Worm (Caenorhabditis elegans) whole organism, late embryonic: ENCODE data around the gene pgl-2.

Experiments
- C38D4.7 ChIP-seq: fragments of 200-800 bp; sonication (Bioruptor generic); optimal IDR thresholded peaks from 2 replicates; lab custom pipeline; 2018; ENCODE audit warnings: mild to moderate bottlenecking, missing genetic modification characterization, moderate library complexity, missing compliant biosample characterization
- ama-1 ChIP-seq: fragments of 150-350 bp; optimal IDR thresholded peaks from 2 replicates; lab custom pipeline; 2014
- ceh-14 ChIP-seq: sonication (generic microtip); optimal IDR thresholded peaks from 2 replicates; lab custom pipeline; 2016; ENCODE audit warnings: missing genotype, missing genetic modification characterization, missing compliant biosample characterization
- ceh-45 ChIP-seq: fragments of 200-800 bp; sonication (Bioruptor generic); IDR thresholded peaks from 2 replicates; pipeline ENCODE4 v1.3.6; 2022; ENCODE audit warnings: missing genetic modification reagents, missing genetic modification characterization, missing compliant biosample characterization
- elt-2 ChIP-seq: sonication (generic microtip); optimal IDR thresholded peaks from 2 replicates; lab custom pipeline; 2016; ENCODE audit warnings: missing genetic modification reagents, missing genetic modification characterization, missing compliant biosample characterization
- fax-1 ChIP-seq: sonication (generic microtip); optimal IDR thresholded peaks from 2 replicates; lab custom pipeline; 2016; ENCODE audit warnings: missing genotype, missing genetic modification characterization, missing compliant biosample characterization
- fkh-10 ChIP-seq: fragments of 150-350 bp; optimal IDR thresholded peaks from 2 replicates; lab custom pipeline; 2014; ENCODE audit warnings: missing biosample characterization, missing genetic modification reagents, missing genetic modification characterization
- hlh-30 ChIP-seq: sonication (generic microtip); optimal IDR thresholded peaks from 2 replicates; lab custom pipeline; 2017; ENCODE audit warnings: antibody characterized with exemption, missing genetic modification characterization, missing compliant biosample characterization; ENCODE audit not compliant: insufficient read depth
- nhr-11 ChIP-seq: fragments of 150-350 bp; optimal IDR thresholded peaks from 2 replicates; lab custom pipeline; 2014; ENCODE audit warnings: missing biosample characterization, missing genetic modification characterization
- pha-4 ChIP-seq: fragments of 150-350 bp; optimal IDR thresholded peaks from 2 replicates; lab custom pipeline; 2018; ENCODE audit warnings: missing biosample characterization, missing genetic modification reagents, missing genetic modification characterization
- pros-1 ChIP-seq: fragments of 150-350 bp; optimal IDR thresholded peaks from 2 replicates; lab custom pipeline; 2014; ENCODE audit warnings: missing biosample characterization, missing genetic modification reagents, missing genetic modification characterization
- ttx-3 ChIP-seq: sonication (generic microtip); optimal IDR thresholded peaks from 2 replicates; lab custom pipeline; 2016; ENCODE audit warnings: missing genetic modification reagents, missing genetic modification characterization, missing compliant biosample characterization

DNA sequence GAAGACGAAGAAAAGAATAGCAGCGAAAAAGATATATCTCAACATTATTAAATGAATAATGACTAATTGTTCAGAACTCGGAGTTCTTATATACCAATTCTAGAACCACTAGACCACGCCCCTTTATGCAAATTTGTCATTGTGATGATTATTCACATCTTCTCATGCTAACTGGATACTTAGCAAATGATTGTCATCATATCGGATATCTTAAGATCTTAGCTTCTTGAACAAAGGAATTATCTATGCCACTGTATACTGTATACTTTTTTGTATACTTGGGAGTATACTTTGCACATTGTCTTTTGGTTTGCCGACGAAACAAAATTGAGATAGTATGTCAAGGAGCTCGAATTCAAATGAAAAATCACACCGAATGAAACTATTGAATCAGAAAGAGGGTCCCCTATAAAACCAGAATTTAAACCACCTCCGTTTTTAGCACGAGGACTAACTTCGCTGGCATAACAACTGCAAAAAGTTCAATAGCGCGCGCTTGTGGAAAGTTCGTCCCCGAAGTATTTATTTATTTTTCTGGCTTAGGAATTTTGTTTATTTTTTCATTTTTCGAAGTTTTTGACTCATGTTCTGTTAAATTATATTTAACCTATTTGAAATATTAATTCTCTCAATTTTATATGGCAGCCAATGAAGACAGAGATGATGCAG, 25.2 kb upstream of the pgl-2 start, which contains the start of the genes sdz-1 and vps-33.1:
- TF ChIP-seq elt-2 (tag; lab: Kevin White, UChicago), result no peak
- TF ChIP-seq ttx-3 (tag; lab: Kevin White, UChicago), result no peak
- TF ChIP-seq ama-1 (lab: Kevin White, UChicago), result no peak
- TF ChIP-seq ceh-45 (GFP tag; lab: Robert Waterston, UW), result no peak
- peak; percentile 6 for TF ChIP-seq hlh-30 (tag; lab: Kevin White, UChicago)
- TF ChIP-seq fax-1 (tag; lab: Kevin White, UChicago), result no peak
- no peak for TF ChIP-seq nhr-11
- no peak for TF ChIP-seq C38D4.7
- no peak for TF ChIP-seq ceh-14 (tag; lab: Kevin White, UChicago)
- TF ChIP-seq pros-1 (tag; lab: Kevin White, UChicago), result no peak
- TF ChIP-seq pha-4, result no peak
- no peak for TF ChIP-seq fkh-10 (GFP tag; lab: Kevin White, UChicago)
